Worm (Caenorhabditis elegans) whole organism, L4 larva: ENCODE measurements around the gene Y46G5A.15.

Source experiments
- ceh-82 ChIP-seq: sonication (generic microtip); optimal IDR thresholded peaks from 2 replicates; lab custom pipeline; 2017; ENCODE audit warnings: missing biosample characterization, missing genetic modification characterization
- ctbp-1 ChIP-seq: fragments of 200-800 bp; sonication (Bioruptor generic); IDR thresholded peaks from 2 replicates; pipeline ENCODE4 v1.3.6; 2022; ENCODE audit warnings: missing genetic modification reagents, missing genetic modification characterization, missing compliant biosample characterization
- dmd-6 ChIP-seq: fragments of 200-800 bp; sonication (Bioruptor generic); IDR thresholded peaks from 2 replicates; pipeline ENCODE4 v1.3.6; 2022; ENCODE audit warnings: missing genetic modification reagents, missing genetic modification characterization, missing compliant biosample characterization
- mdl-1 ChIP-seq, 2 experiments: fragments of 150-350 bp in 1 of 2; sonication (generic microtip) in 1 of 2; optimal IDR thresholded peaks; 2 replicates each; lab custom pipeline; 2014 to 2017; ENCODE audit warnings: missing biosample characterization in 2 of 2, missing genetic modification characterization in 2 of 2
- nhr-11 ChIP-seq: fragments of 150-350 bp; optimal IDR thresholded peaks from 2 replicates; lab custom pipeline; 2014; ENCODE audit warnings: missing biosample characterization, missing genetic modification characterization
- nhr-77 ChIP-seq: fragments of 150-350 bp; optimal IDR thresholded peaks from 2 replicates; lab custom pipeline; 2014; ENCODE audit warnings: missing biosample characterization, missing genetic modification characterization
- pha-4 ChIP-seq, 2 experiments: fragments of 150-350 bp in 1 of 2; fragments of 200-800 bp in 1 of 2; sonication (Bioruptor generic) in 1 of 2; IDR thresholded peaks in 1 of 2; optimal IDR thresholded peaks in 1 of 2; 2 replicates each; pipeline versions ENCODE4 v1.3.6 to Lab custom; 2014 to 2022; ENCODE audit warnings: missing genetic modification characterization in 2 of 2, missing genetic modification reagents in 2 of 2, missing biosample characterization in 1 of 2, missing compliant biosample characterization in 1 of 2
- pqm-1 ChIP-seq: sonication (generic microtip); optimal IDR thresholded peaks from 2 replicates; lab custom pipeline; 2017; ENCODE audit warnings: missing biosample characterization, missing genetic modification characterization
- snpc-4 ChIP-seq: fragments of 150-350 bp; optimal IDR thresholded peaks from 2 replicates; lab custom pipeline; 2014; ENCODE audit warnings: missing biosample characterization, missing genetic modification characterization
- spr-3 ChIP-seq: fragments of 200-800 bp; sonication (Bioruptor generic); optimal IDR thresholded peaks from 2 replicates; lab custom pipeline; 2018; ENCODE audit warnings: mild to moderate bottlenecking, missing genetic modification characterization, missing compliant biosample characterization
- unc-62 ChIP-seq, 3 experiments: fragments of 150-350 bp in 1 of 3; sonication (generic microtip); optimal IDR thresholded peaks in 2 of 3; peaks in 1 of 3; 1 replicate in 1 of 3; 2 replicates in 2 of 3; lab custom pipeline; 2014 to 2017; ENCODE audit warnings: missing biosample characterization in 3 of 3, missing genetic modification characterization in 3 of 3, missing genetic modification reagents in 3 of 3, missing genotype in 1 of 3

DNA sequence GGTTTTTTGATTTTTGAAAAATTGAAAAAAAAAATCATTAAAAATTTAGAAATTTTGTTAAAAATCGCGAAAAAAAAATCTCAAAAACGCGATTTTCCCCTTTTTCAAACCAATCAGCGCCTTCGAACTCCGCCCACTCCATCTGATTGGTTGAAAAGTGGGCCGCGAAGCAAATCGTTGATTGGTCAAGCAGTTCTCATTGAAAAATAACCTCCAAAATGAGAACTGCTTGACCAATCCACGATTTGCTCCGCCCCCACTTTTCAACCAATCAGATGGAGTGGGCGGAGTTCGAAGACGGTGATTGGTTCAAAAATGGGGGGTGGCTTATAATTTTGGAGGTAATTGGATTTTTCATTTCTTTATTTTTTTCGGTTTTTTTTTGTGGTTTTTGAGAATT, 5.2 kb upstream of the Y46G5A.15 start:
- TF ChIP-seq nhr-77 (no peak), ceh-82 (tag; lab: Kevin White, UChicago) (no peak), nhr-11 (tag; lab: Kevin White, UChicago) (no peak), ctbp-1 (GFP tag; lab: Robert Waterston, UW) (no peak), dmd-6 (GFP tag; lab: Robert Waterston, UW) (no peak), mdl-1 (tag; optimal IDR thresholded peaks at IDR 0.05; lab: Kevin White, UChicago) (no peak), pqm-1 (tag; lab: Kevin White, UChicago) (no peak), pha-4 (GFP tag; IDR thresholded peaks at IDR 0.05; lab: Robert Waterston, UW) (no peak), pha-4 (tag; optimal IDR thresholded peaks at IDR 0.05; lab: Kevin White, UChicago) (no peak), unc-62 (GFP tag; optimal IDR thresholded peaks at IDR 0.05 in 1 of 2; lab: Kevin White, UChicago) (no peak), unc-62 (tag; optimal IDR thresholded peaks at IDR 0.05; lab: Kevin White, UChicago) (no peak), spr-3 (GFP tag; lab: Kevin White, UChicago) (no peak), snpc-4 (tag; lab: Kevin White, UChicago) (no peak)
